Worm (Caenorhabditis elegans): ENCODE measurements around the gene nhr-130.

nhr-130 gene

ce11 chrV:474516-474915, 8.6 kb downstream of the nhr-130 start, which contains the start of gene nhr-99:
TSS of gene nhr-99 (plus strand) at chrV:474778.
- TF ChIP-seq ets-7 (tag; optimal IDR thresholded peaks at IDR 0.05) (no peak), F13C5.2 (tag; optimal IDR thresholded peaks at IDR 0.05) (no peak), flt-1 (GFP tag; IDR thresholded peaks at IDR 0.05) (no peak), hmbx-1 (tag; optimal IDR thresholded peaks at IDR 0.05) (no peak), ceh-13 (GFP tag; optimal IDR thresholded peaks at IDR 0.05) (no peak), hnd-1 (tag; optimal IDR thresholded peaks at IDR 0.05) (no peak), aly-1 (tag; optimal IDR thresholded peaks at IDR 0.05) (no peak)

DNA sequence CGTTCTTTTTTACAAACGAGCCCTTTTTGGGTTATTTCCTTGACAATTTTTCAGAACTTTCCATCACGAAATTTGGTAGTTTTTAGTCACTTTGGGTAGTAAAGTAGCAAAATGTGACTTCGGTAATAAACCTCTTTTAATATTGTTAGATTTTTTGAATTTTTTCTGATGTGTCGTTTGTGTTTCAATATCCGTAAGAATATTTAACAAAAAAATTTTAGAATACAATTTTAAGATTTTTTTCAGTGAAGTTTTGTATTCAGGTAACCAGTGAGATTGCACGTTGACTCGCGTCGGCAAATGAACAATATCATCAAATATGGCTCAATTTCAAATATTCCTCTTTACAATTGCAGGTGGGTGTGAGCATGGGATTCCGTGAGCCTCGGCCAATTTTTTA, 10.6 kb downstream of the nhr-130 start, which contains the start of gene srt-31:
srt-31 (plus strand) TSS at position 301 of the 400 bp plus-strand sequence.
- TF ChIP-seq F13C5.2 (tag; optimal IDR thresholded peaks at IDR 0.05) = no peak
- no peak for TF ChIP-seq sea-1 (GFP tag; conservative IDR thresholded peaks at IDR 0.05)
- no peak for TF ChIP-seq hmbx-1 (tag; optimal IDR thresholded peaks at IDR 0.05)
- TF ChIP-seq tra-4 (tag; optimal IDR thresholded peaks at IDR 0.05) = no peak
- TF ChIP-seq ama-1 (optimal IDR thresholded peaks at IDR 0.05) = no peak
- TF ChIP-seq ceh-36 (tag; optimal IDR thresholded peaks at IDR 0.05) = no peak
- TF ChIP-seq B0310.2 (tag; optimal IDR thresholded peaks at IDR 0.05) = no peak
- TF ChIP-seq ets-7 (tag; optimal IDR thresholded peaks at IDR 0.05) = no peak
- no peak for TF ChIP-seq hmg-4 (GFP tag; optimal IDR thresholded peaks at IDR 0.05)
- TF ChIP-seq aly-1 (tag; optimal IDR thresholded peaks at IDR 0.05) = no peak
- no peak for TF ChIP-seq pes-1 (GFP tag; IDR thresholded peaks at IDR 0.05)
- no peak for TF ChIP-seq scrt-1 (GFP tag; IDR thresholded peaks at IDR 0.05)
- no peak for TF ChIP-seq hnd-1 (tag; optimal IDR thresholded peaks at IDR 0.05)
- no peak for TF ChIP-seq flt-1 (GFP tag; IDR thresholded peaks at IDR 0.05)
- no peak for TF ChIP-seq tbx-37 (GFP tag; conservative IDR thresholded peaks at IDR 0.05)
- TF ChIP-seq ceh-13 (GFP tag; optimal IDR thresholded peaks at IDR 0.05) = no peak

DNA sequence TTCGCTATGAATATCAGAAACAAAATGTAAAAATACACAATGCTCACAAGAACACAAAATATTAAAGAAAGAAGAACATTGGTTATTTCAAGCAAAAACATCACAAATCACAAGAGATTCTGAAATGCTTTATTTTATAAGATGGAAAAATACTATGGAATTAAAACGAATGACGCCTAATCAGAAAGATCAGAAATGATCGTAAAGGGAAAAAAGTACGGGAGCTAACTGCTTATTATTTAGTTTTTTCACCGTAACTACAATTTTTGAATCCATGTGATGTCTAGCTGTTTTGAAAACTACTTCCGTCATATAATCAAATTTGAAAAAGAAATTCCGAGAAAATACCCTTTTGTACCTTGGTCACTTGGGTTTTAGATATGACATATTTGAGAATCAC, 14.7 kb downstream of the nhr-130 start, which contains the start of gene srbc-57:
srbc-57 (minus strand) TSS at position 101 of the 400 bp plus-strand sequence.
- TF ChIP-seq ets-7 (tag; optimal IDR thresholded peaks at IDR 0.05) = no peak
- TF ChIP-seq pes-1 (GFP tag; IDR thresholded peaks at IDR 0.05) = no peak

DNA sequence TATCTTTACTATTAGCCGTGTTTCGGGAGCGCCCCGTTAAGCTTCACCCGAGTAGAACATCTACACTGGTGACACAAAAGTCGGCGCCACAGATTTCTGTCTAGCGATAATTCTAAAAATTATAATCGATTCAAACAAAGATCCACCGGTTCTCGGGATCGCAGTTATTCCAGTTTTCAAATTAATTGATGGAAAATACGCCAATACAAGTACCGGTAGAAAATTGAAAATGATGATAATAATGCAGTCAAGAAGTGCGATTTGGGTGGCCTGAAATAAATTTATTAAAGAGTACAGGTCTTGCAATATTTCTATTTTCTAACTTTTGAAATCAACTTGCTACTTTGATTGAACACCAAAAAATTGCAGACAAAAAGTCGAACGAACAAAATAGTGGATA, 15.6 kb downstream of the nhr-130 start:
- TF ChIP-seq F13C5.2 (tag; optimal IDR thresholded peaks at IDR 0.05) (no peak), hnd-1 (tag; optimal IDR thresholded peaks at IDR 0.05) (no peak), ceh-36 (tag; optimal IDR thresholded peaks at IDR 0.05) (no peak), ceh-13 (GFP tag; optimal IDR thresholded peaks at IDR 0.05) (no peak), scrt-1 (GFP tag; IDR thresholded peaks at IDR 0.05) (no peak), aly-1 (tag; optimal IDR thresholded peaks at IDR 0.05) (no peak), ama-1 (optimal IDR thresholded peaks at IDR 0.05) (no peak), B0310.2 (tag; optimal IDR thresholded peaks at IDR 0.05) (no peak), pes-1 (GFP tag; IDR thresholded peaks at IDR 0.05) (no peak), tbx-11 (GFP tag; IDR thresholded peaks at IDR 0.05) (no peak), tbx-37 (GFP tag; conservative IDR thresholded peaks at IDR 0.05) (no peak), hmbx-1 (tag; optimal IDR thresholded peaks at IDR 0.05) (no peak), flt-1 (GFP tag; IDR thresholded peaks at IDR 0.05) (no peak), hmg-4 (GFP tag; optimal IDR thresholded peaks at IDR 0.05) (no peak)

DNA sequence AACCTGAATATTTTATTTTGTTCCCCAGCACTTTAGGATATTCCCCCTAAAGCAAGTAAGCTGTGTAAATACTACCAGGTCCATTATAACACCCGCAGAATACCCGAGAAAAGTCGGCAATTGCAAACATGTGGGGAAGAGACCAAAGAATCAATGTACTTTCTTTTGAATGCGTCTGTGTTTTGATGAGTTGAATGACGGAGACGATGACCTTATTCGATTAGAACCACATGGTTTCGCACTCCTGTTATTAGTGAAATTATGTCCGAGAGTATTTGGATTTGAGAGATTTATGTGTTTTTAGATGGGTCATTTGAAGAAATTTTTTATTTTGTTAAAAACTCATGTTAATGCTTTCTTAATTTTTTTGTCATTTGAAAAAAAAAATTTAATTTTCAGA, 17.8 kb downstream of the nhr-130 start:
- TF ChIP-seq B0310.2 (tag; optimal IDR thresholded peaks at IDR 0.05) (no peak), F13C5.2 (tag; optimal IDR thresholded peaks at IDR 0.05) (no peak), scrt-1 (GFP tag; IDR thresholded peaks at IDR 0.05) (no peak), hmbx-1 (tag; optimal IDR thresholded peaks at IDR 0.05) (no peak), hnd-1 (tag; optimal IDR thresholded peaks at IDR 0.05) (no peak), pes-1 (GFP tag; IDR thresholded peaks at IDR 0.05) (no peak), flt-1 (GFP tag; IDR thresholded peaks at IDR 0.05) (no peak), ceh-36 (tag; optimal IDR thresholded peaks at IDR 0.05) (no peak), tbx-37 (GFP tag; conservative IDR thresholded peaks at IDR 0.05) (no peak), hmg-4 (GFP tag; optimal IDR thresholded peaks at IDR 0.05) (no peak), ceh-13 (GFP tag; optimal IDR thresholded peaks at IDR 0.05) (no peak), sea-1 (GFP tag; conservative IDR thresholded peaks at IDR 0.05) (no peak), aly-1 (tag; optimal IDR thresholded peaks at IDR 0.05) (no peak), ets-7 (tag; optimal IDR thresholded peaks at IDR 0.05) (no peak), ama-1 (optimal IDR thresholded peaks at IDR 0.05) (no peak), tbx-11 (GFP tag; IDR thresholded peaks at IDR 0.05) (no peak), tra-4 (tag; optimal IDR thresholded peaks at IDR 0.05) (no peak)

- TF ChIP-seq ceh-36 (tag; optimal IDR thresholded peaks at IDR 0.05) (no peak), hnd-1 (tag; optimal IDR thresholded peaks at IDR 0.05) (no peak), flt-1 (GFP tag; IDR thresholded peaks at IDR 0.05) (no peak), pes-1 (GFP tag; IDR thresholded peaks at IDR 0.05) (no peak)
Measured at ce11 chrV:464800-465199, 18.3 kb downstream of the nhr-130 start, which contains the start of gene nhr-201. TSS of gene nhr-201 (plus strand) at chrV:464828.

ce11 chrV:462263-462662, 20.9 kb downstream of the nhr-130 start, which contains the start of gene nhr-202:
TSS of gene nhr-202 (plus strand) at chrV:462588.
- TF ChIP-seq aly-1 (tag; optimal IDR thresholded peaks at IDR 0.05) (no peak), ceh-36 (tag; optimal IDR thresholded peaks at IDR 0.05) (no peak), ets-7 (tag; optimal IDR thresholded peaks at IDR 0.05) (no peak), F13C5.2 (tag; optimal IDR thresholded peaks at IDR 0.05) (no peak), ceh-13 (GFP tag; optimal IDR thresholded peaks at IDR 0.05) (no peak), tra-4 (tag; optimal IDR thresholded peaks at IDR 0.05) (no peak), scrt-1 (GFP tag; IDR thresholded peaks at IDR 0.05) (no peak), tbx-37 (GFP tag; conservative IDR thresholded peaks at IDR 0.05) (no peak), pes-1 (GFP tag; IDR thresholded peaks at IDR 0.05) (no peak)

DNA sequence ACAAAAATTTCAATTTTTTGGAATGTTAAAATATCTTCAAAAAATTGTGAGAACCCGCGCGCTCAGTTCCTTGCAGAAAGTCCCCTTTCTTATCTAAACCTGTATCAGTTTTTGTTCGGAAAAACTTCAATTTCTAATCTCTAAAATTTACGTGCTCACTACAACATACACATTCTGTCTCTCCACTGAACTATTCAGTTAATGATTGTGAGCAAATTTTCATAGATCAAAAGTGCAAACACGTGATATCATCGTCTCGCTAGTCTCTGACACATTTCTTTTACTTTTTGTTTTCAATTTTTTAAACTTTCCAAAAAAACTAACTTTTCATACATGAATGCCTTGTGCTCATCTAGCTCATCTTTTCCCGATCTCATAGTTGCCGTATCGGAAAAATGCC, 23.7 kb downstream of the nhr-130 start, which contains the start of gene nhr-203:
nhr-203 (plus strand) TSS at position 332 of the 400 bp plus-strand sequence.
- no peak for TF ChIP-seq flt-1 (GFP tag; IDR thresholded peaks at IDR 0.05)
- TF ChIP-seq ets-7 (tag; optimal IDR thresholded peaks at IDR 0.05) = no peak
- no peak for TF ChIP-seq ceh-13 (GFP tag; optimal IDR thresholded peaks at IDR 0.05)
- TF ChIP-seq sea-1 (GFP tag; conservative IDR thresholded peaks at IDR 0.05) = no peak

Data from whole organism, early embryonic.